Worm (Caenorhabditis elegans) whole organism, L2 larva: ENCODE measurements around the gene T16G12.12.

Source experiments
- C34F6.9 ChIP-seq: fragments of 150-350 bp; optimal IDR thresholded peaks from 2 replicates; lab custom pipeline; 2014; ENCODE audit warnings: missing biosample characterization, missing genetic modification characterization
- ZK546.5 ChIP-seq: sonication (generic microtip); optimal IDR thresholded peaks from 2 replicates; lab custom pipeline; 2017; ENCODE audit warnings: missing biosample characterization, missing genetic modification characterization
- ama-1 ChIP-seq: fragments of 150-350 bp; optimal IDR thresholded peaks from 2 replicates; lab custom pipeline; 2018; ENCODE audit warnings: inconsistent platforms
- ceh-82 ChIP-seq: fragments of 150-350 bp; optimal IDR thresholded peaks from 2 replicates; lab custom pipeline; 2014; ENCODE audit warnings: missing biosample characterization, missing genetic modification characterization
- lin-39 ChIP-seq: fragments of 150-350 bp; optimal IDR thresholded peaks from 2 replicates; lab custom pipeline; 2014; ENCODE audit warnings: missing biosample characterization, missing genetic modification reagents, missing genetic modification characterization
- nhr-12 ChIP-seq: fragments of 150-350 bp; optimal IDR thresholded peaks from 2 replicates; lab custom pipeline; 2014; ENCODE audit warnings: missing biosample characterization, missing genetic modification characterization
- nhr-23 ChIP-seq: fragments of 150-350 bp; optimal IDR thresholded peaks from 2 replicates; lab custom pipeline; 2014; ENCODE audit warnings: missing biosample characterization, missing genetic modification reagents, missing genetic modification characterization
- nhr-77 ChIP-seq: fragments of 150-350 bp; optimal IDR thresholded peaks from 2 replicates; lab custom pipeline; 2014; ENCODE audit warnings: missing biosample characterization, missing genetic modification characterization
- ztf-4 ChIP-seq: fragments of 150-350 bp; optimal IDR thresholded peaks from 2 replicates; lab custom pipeline; 2014; ENCODE audit warnings: missing biosample characterization, missing genetic modification characterization

- TF ChIP-seq lin-39 (tag; lab: Kevin White, UChicago) = no peak
- TF ChIP-seq nhr-77 (tag; lab: Kevin White, UChicago) = no peak
- no peak for TF ChIP-seq ztf-4
- no peak for TF ChIP-seq C34F6.9 (tag; lab: Kevin White, UChicago)
- no peak for TF ChIP-seq ama-1 (lab: Kevin White, UChicago)
- no peak for TF ChIP-seq nhr-12 (tag; lab: Kevin White, UChicago)
- TF ChIP-seq ZK546.5 (tag; lab: Kevin White, UChicago) = no peak
- TF ChIP-seq nhr-23 (tag; lab: Kevin White, UChicago) = no peak
- no peak for TF ChIP-seq ceh-82 (tag; lab: Kevin White, UChicago)
Measured at ce11 chrIII:10033881-10034280, 19.5 kb upstream of the T16G12.12 start, which contains the start of gene M04D8.8.
